Fruit fly (Drosophila melanogaster) whole organism, larva: ENCODE data around the gene Est-6.

ENCODE experiments used
- noc ChIP-seq: fragments of 200-800 bp; sonication (Bioruptor generic); optimal IDR thresholded peaks from 3 replicates; lab custom pipeline; 2019; ENCODE audit warnings: missing biosample characterization, mild to moderate bottlenecking, missing genetic modification characterization, moderate library complexity

The Est-6 gene

dm6 chr3L:12188518-12188917, at the start of gene Est-6:
TSS of gene Est-6 (plus strand) at chr3L:12188818.
- no peak for TF ChIP-seq noc (tag; lab: Kevin White, UChicago)

dm6 chr3L:12139232-12139698, 49.4 kb upstream of the Est-6 start:
- peak; percentile 75 for TF ChIP-seq noc (tag; lab: Kevin White, UChicago)

dm6 chr3L:12145709-12146694, 42.6 kb upstream of the Est-6 start, which contains the start of the genes eIF3l and Nrx-IV:
TSS of gene eIF3l (minus strand) at chr3L:12146097.
TSS of gene Nrx-IV (plus strand) at chr3L:12146519.
- TF ChIP-seq noc (tag; lab: Kevin White, UChicago) = no peak

dm6 chr3L:12146970-12147369, 41.6 kb upstream of the Est-6 start:
- no peak for TF ChIP-seq noc (tag; lab: Kevin White, UChicago)

- no peak for TF ChIP-seq noc (tag; lab: Kevin White, UChicago)
Observed at dm6 chr3L:12149024-12149423, 39.6 kb upstream of the Est-6 start, which contains the start of gene CG32099. TSS of gene CG32099 (plus strand) at chr3L:12149273.

- no peak for TF ChIP-seq noc (tag; lab: Kevin White, UChicago)
Observed at dm6 chr3L:12162156-12162682, 26.4 kb upstream of the Est-6 start.

- TF ChIP-seq noc (tag; lab: Kevin White, UChicago) = no peak
Observed at dm6 chr3L:12163082-12163481, 25.5 kb upstream of the Est-6 start.

- TF ChIP-seq noc (tag; lab: Kevin White, UChicago) = no peak
Observed at dm6 chr3L:12163693-12164092, 24.9 kb upstream of the Est-6 start, which contains the start of gene CG9760. TSS of gene CG9760 (minus strand) at chr3L:12163735.

- no peak for TF ChIP-seq noc (tag; lab: Kevin White, UChicago)
Observed at dm6 chr3L:12175382-12175781, 13.2 kb upstream of the Est-6 start, which contains the start of gene Rh7. TSS of gene Rh7 (minus strand) at chr3L:12175482.

- TF ChIP-seq noc (tag; lab: Kevin White, UChicago) = no peak
Observed at dm6 chr3L:12177301-12177700, 11.3 kb upstream of the Est-6 start, which contains the start of gene CAH2. TSS of gene CAH2 (plus strand) at chr3L:12177601.

- peak; percentile 21 for TF ChIP-seq noc (tag; lab: Kevin White, UChicago)
Observed at dm6 chr3L:12178847-12179437, 9.7 kb upstream of the Est-6 start.

dm6 chr3L:12183967-12184366, 4.7 kb upstream of the Est-6 start:
- TF ChIP-seq noc (tag; lab: Kevin White, UChicago) = no peak

dm6 chr3L:12184564-12185034, 4.0 kb upstream of the Est-6 start, which contains the start of gene Miox:
TSS of gene Miox (plus strand) at chr3L:12184984.
- TF ChIP-seq noc (tag; lab: Kevin White, UChicago) = no peak

- TF ChIP-seq noc (tag; lab: Kevin White, UChicago) = no peak
Observed at dm6 chr3L:12185336-12185735, 3.3 kb upstream of the Est-6 start.

dm6 chr3L:12190433-12190832, 1.8 kb downstream of the Est-6 start, which contains the start of gene Est-P:
TSS of gene Est-P (plus strand) at chr3L:12190733.
- TF ChIP-seq noc (tag; lab: Kevin White, UChicago) = no peak
